Fruit fly (Drosophila melanogaster): ENCODE results near the gene Flacc.

dm6 chrX:18860074-18860473, 33.4 kb downstream of the Flacc start, which contains the start of gene CG32544:
- TF ChIP-seq pan (optimal IDR thresholded peaks at IDR 0.05) (no peak), psq (optimal IDR thresholded peaks at IDR 0.05) (no peak), CG8478 (optimal IDR thresholded peaks at IDR 0.05) (no peak)

Data from whole organism.